Worm (Caenorhabditis elegans): ENCODE data around the gene srj-50.

- TF ChIP-seq blmp-1 (tag; optimal IDR thresholded peaks at IDR 0.05) (no peak), nhr-12 (tag; optimal IDR thresholded peaks at IDR 0.05) (no peak), elt-1 (tag; optimal IDR thresholded peaks at IDR 0.05; ENCODE audit: borderline replicate concordance, insufficient read depth) (no peak), pha-4 (tag; optimal IDR thresholded peaks at IDR 0.05) (no peak), ceh-43 (GFP tag; optimal IDR thresholded peaks at IDR 0.05) (no peak), unc-39 (tag; optimal IDR thresholded peaks at IDR 0.05) (no peak), cnd-1 (tag; optimal IDR thresholded peaks at IDR 0.05) (no peak), ces-1 (GFP tag; optimal IDR thresholded peaks at IDR 0.05) (no peak)
Measured at ce11 chrV:2849071-2849470, 16.3 kb downstream of the srj-50 start, which contains the start of gene ugt-53.

Data from whole organism, mixed stage, embryonic.